Fruit fly (Drosophila melanogaster) S2 (cell line): Measurements from ENCODE around the gene VhaAC39-2.

ENCODE experiments used
- CG8478 ChIP-seq: fragments of >200 bp; optimal IDR thresholded peaks from 2 replicates; lab custom pipeline; 2018
- CTCF ChIP-seq, 2 experiments: fragments of >200 bp; optimal IDR thresholded peaks; 2 replicates each; lab custom pipeline; 2018

dm6 chr3R:23134690-23135089 is 24.4 kb downstream of the VhaAC39-2 start:
- TF ChIP-seq CTCF (optimal IDR thresholded peaks at IDR 0.05; lab: Kevin White, UChicago) (no peak), CG8478 (no peak)
